Fruit fly (Drosophila melanogaster): ENCODE data around the gene CG31998.

Gene CG31998

DNA sequence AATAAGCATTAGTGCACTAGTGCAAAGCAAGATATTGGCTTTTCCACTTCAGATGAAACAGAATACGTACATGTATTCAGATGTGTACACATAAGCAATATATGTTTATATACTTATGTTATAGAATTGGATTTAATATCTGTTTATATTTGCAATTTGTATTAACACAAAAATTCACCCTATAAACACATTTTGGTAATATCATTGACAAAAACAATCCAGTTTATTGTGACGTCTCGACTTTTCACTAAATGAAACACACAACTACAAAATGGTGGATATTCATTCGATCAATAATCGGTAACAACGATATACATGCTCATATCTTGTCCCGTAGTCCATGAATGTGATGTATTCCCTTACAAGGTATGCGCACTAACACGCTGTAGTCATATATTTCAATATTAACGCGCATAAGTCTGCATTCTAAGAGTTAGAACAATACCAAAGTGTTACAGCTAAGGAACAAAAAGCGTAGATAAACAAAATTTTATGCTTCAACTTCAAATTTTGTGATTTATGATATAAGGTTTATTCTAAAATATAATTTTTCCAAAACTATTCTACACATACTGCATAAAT, at the start of gene CG31998 (continued):
- TF ChIP-seq dpn (GFP tag; optimal IDR thresholded peaks at IDR 0.05), result peak in 1 of 2 experiments; percentile 31
- TF ChIP-seq CG8290 (GFP tag; optimal IDR thresholded peaks at IDR 0.05), result peak; percentile 79
- TF ChIP-seq CG8290 (tag; optimal IDR thresholded peaks at IDR 0.05), result peak; percentile 47 to 88
- peak; percentile 99 for TF ChIP-seq CG30020 (tag; optimal IDR thresholded peaks at IDR 0.05)
- no peak for TF ChIP-seq CG6272 (GFP tag; IDR thresholded peaks at IDR 0.05)
- peak; percentile 47 for TF ChIP-seq CG2712 (tag; optimal IDR thresholded peaks at IDR 0.05)
- no peak for TF ChIP-seq trh (GFP tag; optimal IDR thresholded peaks at IDR 0.05)
- TF ChIP-seq Dfd (GFP tag; optimal IDR thresholded peaks at IDR 0.05), result peak in 1 of 2 experiments; percentile 59
- peak; percentile 19 for TF ChIP-seq zfh2 (GFP tag; optimal IDR thresholded peaks at IDR 0.05)
- no peak for TF ChIP-seq Hmx (GFP tag; optimal IDR thresholded peaks at IDR 0.05)
- TF ChIP-seq lbe (GFP tag; optimal IDR thresholded peaks at IDR 0.05), result peak; percentile 11
- TF ChIP-seq CG11456 (GFP tag; IDR thresholded peaks at IDR 0.05), result no peak
- no peak for TF ChIP-seq CG14860 (GFP tag; IDR thresholded peaks at IDR 0.05; ENCODE audit: partially characterized antibody)
- no peak for TF ChIP-seq ap (GFP tag; IDR thresholded peaks at IDR 0.05)
- no peak for TF ChIP-seq sd (tag; optimal IDR thresholded peaks at IDR 0.05)
- TF ChIP-seq shn (GFP tag; optimal IDR thresholded peaks at IDR 0.05), result no peak
- no peak for TF ChIP-seq Pdp1 (GFP tag; optimal IDR thresholded peaks at IDR 0.05)
- TF ChIP-seq NC2β (GFP tag; optimal IDR thresholded peaks at IDR 0.05), result peak; percentile 42
- peak; percentile 38 for TF ChIP-seq HmgZ (tag; optimal IDR thresholded peaks at IDR 0.05)
- no peak for TF ChIP-seq Bteb2 (GFP tag; optimal IDR thresholded peaks at IDR 0.05)
- peak; percentile 20 for TF ChIP-seq Neu2 (GFP tag; optimal IDR thresholded peaks at IDR 0.05; ENCODE audit: borderline replicate concordance)
- TF ChIP-seq CG18262 (tag; optimal IDR thresholded peaks at IDR 0.05), result no peak
- TF ChIP-seq row (GFP tag; IDR thresholded peaks at IDR 0.05), result peak; percentile 86
- TF ChIP-seq Ets97D (GFP tag; optimal IDR thresholded peaks at IDR 0.05), result peak; percentile 76
- peak; percentile 95 for TF ChIP-seq phol (tag; optimal IDR thresholded peaks at IDR 0.05)
- peak; percentile 75 for TF ChIP-seq CG12659 (GFP tag; optimal IDR thresholded peaks at IDR 0.05)
- peak; percentile 49 for TF ChIP-seq Lhr (GFP tag; optimal IDR thresholded peaks at IDR 0.05)
- TF ChIP-seq CG13624 (GFP tag; optimal IDR thresholded peaks at IDR 0.05), result peak; percentile 23
- TF ChIP-seq abd-A (tag; optimal IDR thresholded peaks at IDR 0.05), result no peak
- no peak for TF ChIP-seq cato (GFP tag; optimal IDR thresholded peaks at IDR 0.05; ENCODE audit: borderline replicate concordance)
- TF ChIP-seq CG10267 (tag; optimal IDR thresholded peaks at IDR 0.05), result peak; percentile 11
- TF ChIP-seq tll (GFP tag; optimal IDR thresholded peaks at IDR 0.05), result peak in 1 of 2 experiments; percentile 43
- no peak for TF ChIP-seq CG1602 (GFP tag; optimal IDR thresholded peaks at IDR 0.05)
- peak; percentile 20 for TF ChIP-seq mam (GFP tag; optimal IDR thresholded peaks at IDR 0.05)
- no peak for TF ChIP-seq CG14965 (GFP tag; optimal IDR thresholded peaks at IDR 0.05; ENCODE audit: borderline replicate concordance)
- TF ChIP-seq vfl (GFP tag; optimal IDR thresholded peaks at IDR 0.05), result no peak
- TF ChIP-seq CG1024 (GFP tag; IDR thresholded peaks at IDR 0.05), result peak; percentile 99
- no peak for TF ChIP-seq CG12769 (tag; optimal IDR thresholded peaks at IDR 0.05)
- no peak for TF ChIP-seq crc (GFP tag; optimal IDR thresholded peaks at IDR 0.05)
- no peak for TF ChIP-seq Fer1 (GFP tag; optimal IDR thresholded peaks at IDR 0.05)
- no peak for TF ChIP-seq dimm (GFP tag; IDR thresholded peaks at IDR 0.05)
- TF ChIP-seq CG11723 (GFP tag; optimal IDR thresholded peaks at IDR 0.05), result peak; percentile 98
- TF ChIP-seq MESR4 (GFP tag; optimal IDR thresholded peaks at IDR 0.05), result peak; percentile 93
- TF ChIP-seq pzg (GFP tag; optimal IDR thresholded peaks at IDR 0.05), result peak; percentile 88
- TF ChIP-seq BEAF-32 (GFP tag; optimal IDR thresholded peaks at IDR 0.05), result peak; percentile 66
- TF ChIP-seq Hsf (GFP tag; optimal IDR thresholded peaks at IDR 0.05), result peak; percentile 34
- TF ChIP-seq Usf (GFP tag; optimal IDR thresholded peaks at IDR 0.05), result no peak
- peak; percentile 16 for TF ChIP-seq D19A (tag; optimal IDR thresholded peaks at IDR 0.05)
- no peak for TF ChIP-seq Elba2 (GFP tag; optimal IDR thresholded peaks at IDR 0.05)
- peak; percentile 73 for TF ChIP-seq CG4617 (GFP tag; optimal IDR thresholded peaks at IDR 0.05; ENCODE audit: borderline replicate concordance)
